Worm (Caenorhabditis elegans) whole organism, L2 larva: ENCODE measurements around the gene aqp-11.

ENCODE experiments used
- F13H6.1 ChIP-seq: sonication (generic microtip); optimal IDR thresholded peaks from 2 replicates; lab custom pipeline; 2016; ENCODE audit warnings: missing genetic modification characterization, missing compliant biosample characterization
- ZK546.5 ChIP-seq: sonication (generic microtip); optimal IDR thresholded peaks from 2 replicates; lab custom pipeline; 2017; ENCODE audit warnings: missing biosample characterization, missing genetic modification characterization
- aly-2 ChIP-seq: fragments of 150-350 bp; optimal IDR thresholded peaks from 2 replicates; lab custom pipeline; 2014; ENCODE audit warnings: missing biosample characterization, missing genetic modification characterization
- ceh-82 ChIP-seq: fragments of 150-350 bp; optimal IDR thresholded peaks from 2 replicates; lab custom pipeline; 2014; ENCODE audit warnings: missing biosample characterization, missing genetic modification characterization
- lin-39 ChIP-seq: fragments of 150-350 bp; optimal IDR thresholded peaks from 2 replicates; lab custom pipeline; 2014; ENCODE audit warnings: missing biosample characterization, missing genetic modification reagents, missing genetic modification characterization
- lsy-2 ChIP-seq, 2 experiments: fragments of 150-350 bp in 1 of 2; sonication (generic microtip) in 1 of 2; optimal IDR thresholded peaks; 2 replicates each; lab custom pipeline; 2014 to 2017; ENCODE audit warnings: missing biosample characterization in 2 of 2, missing genetic modification characterization in 2 of 2
- nhr-21 ChIP-seq: fragments of 150-350 bp; optimal IDR thresholded peaks from 2 replicates; lab custom pipeline; 2014; ENCODE audit warnings: missing biosample characterization, missing genetic modification characterization
- nhr-25 ChIP-seq: fragments of 150-350 bp; sonication (generic microtip); optimal IDR thresholded peaks from 3 replicates; lab custom pipeline; 2014; ENCODE audit warnings: missing biosample characterization, missing genetic modification characterization
- zag-1 ChIP-seq: fragments of 150-350 bp; optimal IDR thresholded peaks from 2 replicates; lab custom pipeline; 2014; ENCODE audit warnings: missing biosample characterization, missing genetic modification characterization

- TF ChIP-seq lsy-2 (tag; optimal IDR thresholded peaks at IDR 0.05; lab: Kevin White, UChicago) (no peak), zag-1 (no peak), ceh-82 (tag; lab: Kevin White, UChicago) (no peak), lin-39 (tag; lab: Kevin White, UChicago) (no peak), aly-2 (tag; lab: Kevin White, UChicago) (no peak), F13H6.1 (tag; lab: Kevin White, UChicago) (no peak), nhr-25 (tag; lab: Kevin White, UChicago) (no peak), nhr-21 (no peak), ZK546.5 (tag; lab: Kevin White, UChicago) (no peak)
Observed at ce11 chrIII:13644279-13644678, 28.8 kb upstream of the aqp-11 start.
